Fruit fly (Drosophila melanogaster): ENCODE measurements around the gene Dh44.

DNA sequence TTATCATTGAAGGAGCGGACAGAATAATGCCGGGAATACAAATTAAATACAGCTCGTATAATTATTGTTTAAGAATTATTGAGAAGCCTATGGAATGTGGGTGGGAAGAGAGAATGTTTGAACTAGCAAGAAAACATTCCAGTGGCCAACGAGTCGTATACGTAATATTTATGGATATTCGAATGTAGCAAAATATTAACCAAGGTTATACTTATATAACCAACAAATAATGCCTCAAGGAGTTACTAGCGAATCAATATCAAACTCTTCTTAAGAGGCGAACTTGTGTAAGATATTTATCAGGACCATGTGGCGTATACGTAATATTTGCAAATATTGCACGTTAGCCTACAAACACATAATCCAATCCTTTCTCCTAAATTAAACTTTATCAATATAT is 27.4 kb downstream of the Dh44 start:
- no peak for TF ChIP-seq psq (GFP tag; optimal IDR thresholded peaks at IDR 0.05)
- no peak for TF ChIP-seq h (GFP tag; optimal IDR thresholded peaks at IDR 0.05)
- TF ChIP-seq Dfd (GFP tag; optimal IDR thresholded peaks at IDR 0.05): no peak

Data from whole organism, wandering third instar larva.